Worm (Caenorhabditis elegans): ENCODE data around the gene idi-1.
A peak's percentile ranks its signal among the peaks of the same experiment; 100 is the strongest.

Gene idi-1

ce11 chrIII:8043784-8044183 lies 47.7 kb upstream of the idi-1 start (continued):
- peak; percentile 95 for TF ChIP-seq R02D3.7 (tag; optimal IDR thresholded peaks at IDR 0.05)
- TF ChIP-seq ztf-4 (tag; optimal IDR thresholded peaks at IDR 0.05) = peak; percentile 81
- no peak for TF ChIP-seq unc-39 (tag; optimal IDR thresholded peaks at IDR 0.05)
- TF ChIP-seq mml-1 (tag; optimal IDR thresholded peaks at IDR 0.05) = no peak
- peak; percentile 82 for TF ChIP-seq egl-5 (tag; optimal IDR thresholded peaks at IDR 0.05)
- peak; percentile 66 for TF ChIP-seq ZK546.5 (tag; optimal IDR thresholded peaks at IDR 0.05)
- TF ChIP-seq nhr-23 (tag; optimal IDR thresholded peaks at IDR 0.05) = peak; percentile 97

ce11 chrIII:8044187-8044586 lies 47.3 kb upstream of the idi-1 start, which contains the start of gene K12H4.5:
K12H4.5 (plus strand) TSS chrIII:8044487.
- TF ChIP-seq nhr-43 (tag; optimal IDR thresholded peaks at IDR 0.05; ENCODE audit: poor library complexity, severe bottlenecking) = no peak
- TF ChIP-seq skn-1 (tag; optimal IDR thresholded peaks at IDR 0.05) = no peak
- no peak for TF ChIP-seq nhr-77 (tag; optimal IDR thresholded peaks at IDR 0.05)

ce11 chrIII:8044717-8045116 lies 46.8 kb upstream of the idi-1 start, which contains the start of gene spcs-3:
spcs-3 (plus strand) TSS chrIII:8045017.
- TF ChIP-seq skn-1 (tag; optimal IDR thresholded peaks at IDR 0.05) (no peak), lin-15B (tag; optimal IDR thresholded peaks at IDR 0.05) (no peak), mdl-1 (tag; optimal IDR thresholded peaks at IDR 0.05) (no peak), nfya-1 (tag; optimal IDR thresholded peaks at IDR 0.05; ENCODE audit: insufficient read depth) (no peak), elt-2 (tag; optimal IDR thresholded peaks at IDR 0.05) (no peak), snpc-4 (tag; optimal IDR thresholded peaks at IDR 0.05) (no peak), nhr-67 (tag; optimal IDR thresholded peaks at IDR 0.05) (no peak), aly-2 (tag; optimal IDR thresholded peaks at IDR 0.05) (no peak), egl-5 (tag; optimal IDR thresholded peaks at IDR 0.05) (no peak), nhr-43 (tag; optimal IDR thresholded peaks at IDR 0.05; ENCODE audit: poor library complexity, severe bottlenecking) (no peak), ceh-28 (tag; optimal IDR thresholded peaks at IDR 0.05) (no peak), unc-39 (tag; optimal IDR thresholded peaks at IDR 0.05) (no peak), fos-1 (tag; optimal IDR thresholded peaks at IDR 0.05) (no peak), nhr-12 (tag; optimal IDR thresholded peaks at IDR 0.05) (no peak), nhr-76 (tag; optimal IDR thresholded peaks at IDR 0.05) (no peak), ztf-4 (tag; optimal IDR thresholded peaks at IDR 0.05) (no peak)

ce11 chrIII:8045734-8046133 lies 45.8 kb upstream of the idi-1 start, which contains the start of gene K12H4.3:
K12H4.3 (plus strand) TSS chrIII:8046034.
- TF ChIP-seq zag-1 (tag; optimal IDR thresholded peaks at IDR 0.05) = no peak
- TF ChIP-seq ceh-28 (tag; optimal IDR thresholded peaks at IDR 0.05) = no peak
- TF ChIP-seq ZK546.5 (tag; optimal IDR thresholded peaks at IDR 0.05) = no peak
- TF ChIP-seq skn-1 (tag; optimal IDR thresholded peaks at IDR 0.05) = no peak
- no peak for TF ChIP-seq lin-39 (tag; optimal IDR thresholded peaks at IDR 0.05)
- no peak for TF ChIP-seq eor-1 (tag; optimal IDR thresholded peaks at IDR 0.05)
- TF ChIP-seq lsy-12 (tag; optimal IDR thresholded peaks at IDR 0.05) = no peak
- TF ChIP-seq hmg-11 (tag; optimal IDR thresholded peaks at IDR 0.05) = no peak
- TF ChIP-seq unc-39 (tag; optimal IDR thresholded peaks at IDR 0.05) = no peak
- no peak for TF ChIP-seq elt-3 (tag; optimal IDR thresholded peaks at IDR 0.05)
- TF ChIP-seq nhr-25 (tag; optimal IDR thresholded peaks at IDR 0.05) = no peak
- no peak for TF ChIP-seq egl-27 (tag; optimal IDR thresholded peaks at IDR 0.05)
- TF ChIP-seq nhr-67 (tag; optimal IDR thresholded peaks at IDR 0.05) = no peak
- no peak for TF ChIP-seq fkh-10 (GFP tag; optimal IDR thresholded peaks at IDR 0.05)
- TF ChIP-seq jun-1 (tag; optimal IDR thresholded peaks at IDR 0.05) = no peak

ce11 chrIII:8047412-8047811 lies 44.1 kb upstream of the idi-1 start, which contains the start of gene K12H4.2:
K12H4.2 (plus strand) TSS chrIII:8047712.
- TF ChIP-seq ceh-28 (tag; optimal IDR thresholded peaks at IDR 0.05) (no peak), ceh-9 (tag; optimal IDR thresholded peaks at IDR 0.05) (no peak), nhr-237 (tag; optimal IDR thresholded peaks at IDR 0.05) (no peak), sea-2 (GFP tag; optimal IDR thresholded peaks at IDR 0.05) (no peak)
